Worm (Caenorhabditis elegans) whole organism, L1 larva: Measurements from ENCODE around the gene mrpl-53.
A peak's percentile ranks its signal among the peaks of the same experiment; 100 is the strongest.

Source experiments
- C04F5.9 ChIP-seq: sonication (generic microtip); optimal IDR thresholded peaks from 2 replicates; lab custom pipeline; 2016; ENCODE audit warnings: missing genetic modification characterization, missing compliant biosample characterization
- F16B12.6 ChIP-seq: fragments of 150-350 bp; optimal IDR thresholded peaks from 2 replicates; lab custom pipeline; 2014; ENCODE audit warnings: missing biosample characterization, missing genetic modification characterization
- aha-1 ChIP-seq: fragments of 150-350 bp; optimal IDR thresholded peaks from 2 replicates; lab custom pipeline; 2014; ENCODE audit warnings: missing biosample characterization, missing genetic modification characterization
- aly-2 ChIP-seq: fragments of 150-350 bp; optimal IDR thresholded peaks from 2 replicates; lab custom pipeline; 2014; ENCODE audit warnings: missing biosample characterization, missing genetic modification characterization
- blmp-1 ChIP-seq: fragments of 150-350 bp; optimal IDR thresholded peaks from 2 replicates; lab custom pipeline; 2014; ENCODE audit warnings: missing biosample characterization, missing genetic modification characterization
- ceh-8 ChIP-seq: fragments of 200-800 bp; sonication (Bioruptor generic); optimal IDR thresholded peaks from 2 replicates; lab custom pipeline; 2018; ENCODE audit warnings: mild to moderate bottlenecking, missing genetic modification characterization, moderate library complexity, missing compliant biosample characterization
- ceh-88 ChIP-seq: fragments of 200-800 bp; sonication (Bioruptor generic); IDR thresholded peaks from 2 replicates; pipeline ENCODE4 v1.3.6; 2022; ENCODE audit warnings: missing genetic modification characterization, missing compliant biosample characterization
- ceh-90 ChIP-seq: sonication (generic microtip); optimal IDR thresholded peaks from 2 replicates; lab custom pipeline; 2016; ENCODE audit warnings: missing genetic modification characterization, missing compliant biosample characterization
- efl-1 ChIP-seq, 4 experiments: fragments of 150-350 bp; optimal IDR thresholded peaks in 3 of 4; peaks in 1 of 4; 1 replicate in 1 of 4; 2 replicates in 3 of 4; lab custom pipeline; 2014; ENCODE audit warnings: missing biosample characterization in 2 of 4, missing genetic modification characterization in 2 of 4, missing genetic modification reagents in 2 of 4
- elt-2 ChIP-seq: sonication (generic microtip); optimal IDR thresholded peaks from 2 replicates; lab custom pipeline; 2016; ENCODE audit warnings: missing genetic modification characterization, mild to moderate bottlenecking, inconsistent platforms, missing compliant biosample characterization, missing genetic modification reagents
- elt-3 ChIP-seq, 6 experiments: fragments of 150-350 bp in 1 of 6; sonication (generic microtip); optimal IDR thresholded peaks; 2 replicates each; lab custom pipeline; 2017 to 2018; ENCODE audit warnings: missing biosample characterization in 6 of 6, missing genetic modification characterization in 6 of 6, inconsistent platforms in 1 of 6
- ets-5 ChIP-seq: fragments of 200-800 bp; sonication (Bioruptor generic); IDR thresholded peaks from 2 replicates; pipeline ENCODE4 v1.3.6; 2022; ENCODE audit warnings: missing genetic modification characterization, missing compliant biosample characterization
- fkh-8 ChIP-seq: sonication (generic microtip); optimal IDR thresholded peaks from 2 replicates; lab custom pipeline; 2016; ENCODE audit warnings: mild to moderate bottlenecking, missing genetic modification characterization, missing compliant biosample characterization
- grh-1 ChIP-seq: fragments of 200-800 bp; sonication (Bioruptor generic); IDR thresholded peaks from 2 replicates; pipeline ENCODE4 v1.3.6; 2022; ENCODE audit warnings: missing genetic modification reagents, missing genetic modification characterization, missing compliant biosample characterization
- hlh-4 ChIP-seq: sonication (generic microtip); optimal IDR thresholded peaks from 2 replicates; lab custom pipeline; 2016; ENCODE audit warnings: mild to moderate bottlenecking, missing genetic modification characterization, missing compliant biosample characterization
- hpl-2 ChIP-seq: fragments of 150-350 bp; optimal IDR thresholded peaks from 2 replicates; lab custom pipeline; 2014; ENCODE audit warnings: missing biosample characterization, missing genetic modification reagents, missing genetic modification characterization
- irx-1 ChIP-seq: sonication (generic microtip); optimal IDR thresholded peaks from 2 replicates; lab custom pipeline; 2016; ENCODE audit warnings: missing genetic modification characterization, missing compliant biosample characterization
- lin-14 ChIP-seq: fragments of 200-800 bp; sonication (Bioruptor generic); optimal IDR thresholded peaks from 2 replicates; lab custom pipeline; 2018; ENCODE audit warnings: mild to moderate bottlenecking, missing genetic modification characterization, moderate library complexity, missing compliant biosample characterization
- lin-15B ChIP-seq: fragments of 150-350 bp; sonication (generic microtip); optimal IDR thresholded peaks from 3 replicates; lab custom pipeline; 2014; ENCODE audit warnings: missing biosample characterization, missing genetic modification characterization
- lin-39 ChIP-seq: fragments of 150-350 bp; optimal IDR thresholded peaks from 2 replicates; lab custom pipeline; 2014; ENCODE audit warnings: missing biosample characterization, missing genetic modification reagents, missing genetic modification characterization
- mep-1 ChIP-seq: fragments of 150-350 bp; optimal IDR thresholded peaks from 2 replicates; lab custom pipeline; 2014; ENCODE audit warnings: missing biosample characterization, missing genetic modification characterization
- nhr-11 ChIP-seq: fragments of 150-350 bp; optimal IDR thresholded peaks from 2 replicates; lab custom pipeline; 2014; ENCODE audit warnings: missing biosample characterization, missing genetic modification characterization
- nhr-12 ChIP-seq: sonication (generic microtip); optimal IDR thresholded peaks from 2 replicates; lab custom pipeline; 2017; ENCODE audit warnings: missing biosample characterization, missing genetic modification characterization
- nhr-19 ChIP-seq: fragments of 200-800 bp; sonication (Bioruptor generic); conservative IDR thresholded peaks from 2 replicates; pipeline ENCODE4 v1.3.6; 2022; ENCODE audit warnings: missing genetic modification characterization, missing compliant biosample characterization
- nhr-20 ChIP-seq: sonication (generic microtip); optimal IDR thresholded peaks from 2 replicates; lab custom pipeline; 2016; ENCODE audit warnings: mild to moderate bottlenecking, missing genetic modification characterization, missing compliant biosample characterization
- nhr-47 ChIP-seq: sonication (generic microtip); optimal IDR thresholded peaks from 2 replicates; lab custom pipeline; 2016; ENCODE audit warnings: mild to moderate bottlenecking, missing genetic modification characterization, moderate library complexity, missing compliant biosample characterization
- nhr-76 ChIP-seq: sonication (generic microtip); optimal IDR thresholded peaks from 2 replicates; lab custom pipeline; 2017; ENCODE audit warnings: missing biosample characterization, missing genetic modification characterization
- nhr-85 ChIP-seq: sonication (generic microtip); peaks from one replicate; lab custom pipeline; 2016; ENCODE audit warnings: missing genetic modification characterization, inconsistent platforms, missing compliant biosample characterization
- nhr-90 ChIP-seq: sonication (generic microtip); optimal IDR thresholded peaks from 2 replicates; lab custom pipeline; 2016; ENCODE audit warnings: mild to moderate bottlenecking, missing genetic modification characterization, missing compliant biosample characterization; ENCODE audit not compliant: poor library complexity
- pag-3 ChIP-seq: sonication (generic microtip); optimal IDR thresholded peaks from 2 replicates; lab custom pipeline; 2017; ENCODE audit warnings: missing genetic modification characterization, mild to moderate bottlenecking, missing compliant biosample characterization, antibody characterized with exemption, borderline replicate concordance; ENCODE audit not compliant: insufficient read depth
- pqm-1 ChIP-seq: sonication (generic microtip); optimal IDR thresholded peaks from 3 replicates; lab custom pipeline; 2017; ENCODE audit warnings: missing biosample characterization, missing genetic modification characterization
- rnt-1 ChIP-seq: sonication (generic microtip); optimal IDR thresholded peaks from 2 replicates; lab custom pipeline; 2016; ENCODE audit warnings: mild to moderate bottlenecking, missing genetic modification characterization, moderate library complexity, missing compliant biosample characterization
- sox-4 ChIP-seq: sonication (generic microtip); optimal IDR thresholded peaks from 2 replicates; lab custom pipeline; 2016; ENCODE audit warnings: missing genetic modification characterization, missing compliant biosample characterization
- sptf-1 ChIP-seq: fragments of 150-350 bp; optimal IDR thresholded peaks from 2 replicates; lab custom pipeline; 2014; ENCODE audit warnings: missing biosample characterization, missing genetic modification characterization
- sup-37 ChIP-seq: fragments of 200-800 bp; sonication (Bioruptor generic); optimal IDR thresholded peaks from 2 replicates; lab custom pipeline; 2018; ENCODE audit warnings: mild to moderate bottlenecking, missing genetic modification characterization, missing compliant biosample characterization
- tbx-2 ChIP-seq: sonication (generic microtip); optimal IDR thresholded peaks from 2 replicates; lab custom pipeline; 2016; ENCODE audit warnings: missing genetic modification characterization, missing compliant biosample characterization
- unc-130 ChIP-seq: fragments of 150-350 bp; optimal IDR thresholded peaks from 2 replicates; lab custom pipeline; 2017; ENCODE audit warnings: missing biosample characterization, missing genetic modification characterization, inconsistent platforms
- unc-30 ChIP-seq: sonication (generic microtip); optimal IDR thresholded peaks from 2 replicates; lab custom pipeline; 2017; ENCODE audit warnings: missing biosample characterization, missing genetic modification characterization
- unc-98 ChIP-seq: fragments of 200-800 bp; sonication (Bioruptor generic); IDR thresholded peaks from 2 replicates; pipeline ENCODE4 v1.3.6; 2022; ENCODE audit warnings: missing genetic modification characterization, missing compliant biosample characterization
- xbp-1 ChIP-seq: sonication (generic microtip); optimal IDR thresholded peaks from 2 replicates; lab custom pipeline; 2016; ENCODE audit warnings: missing genetic modification characterization, missing compliant biosample characterization
- zip-4 ChIP-seq: fragments of 200-800 bp; sonication (Bioruptor generic); optimal IDR thresholded peaks from 2 replicates; lab custom pipeline; 2018; ENCODE audit warnings: mild to moderate bottlenecking, missing genetic modification characterization, moderate library complexity, missing compliant biosample characterization
- ztf-11 ChIP-seq, 2 experiments: sonication (generic microtip); optimal IDR thresholded peaks; 2 replicates each; lab custom pipeline; 2016 to 2017; ENCODE audit warnings: missing genetic modification characterization in 2 of 2, missing biosample characterization in 1 of 2, missing compliant biosample characterization in 1 of 2
- ztf-4 ChIP-seq: fragments of 150-350 bp; optimal IDR thresholded peaks from 2 replicates; lab custom pipeline; 2014; ENCODE audit warnings: missing biosample characterization, missing genetic modification characterization

mrpl-53 gene

ce11 chrII:9574406-9574805 lies 23.0 kb upstream of the mrpl-53 start:
- TF ChIP-seq rnt-1 (tag; lab: Kevin White, UChicago) (no peak), ceh-88 (GFP tag; lab: Robert Waterston, UW) (no peak), hpl-2 (GFP tag; lab: Kevin White, UChicago) (no peak), aly-2 (tag; lab: Kevin White, UChicago) (no peak), irx-1 (no peak), lin-14 (peak; percentile 46), tbx-2 (tag; lab: Kevin White, UChicago) (no peak), fkh-8 (tag; lab: Kevin White, UChicago) (peak; percentile 22), ceh-8 (GFP tag; lab: Kevin White, UChicago) (no peak), nhr-11 (tag; lab: Kevin White, UChicago) (no peak), ets-5 (GFP tag; lab: Robert Waterston, UW) (no peak), elt-3 (tag; optimal IDR thresholded peaks at IDR 0.05; lab: Kevin White, UChicago) (no peak), sptf-1 (tag; lab: Kevin White, UChicago) (no peak), nhr-19 (GFP tag; lab: Robert Waterston, UW) (no peak), hlh-4 (no peak), lin-39 (no peak), C04F5.9 (tag; lab: Kevin White, UChicago) (no peak), elt-2 (tag; lab: Kevin White, UChicago) (no peak), nhr-85 (tag; lab: Kevin White, UChicago) (no peak), unc-98 (GFP tag; lab: Robert Waterston, UW) (no peak), aha-1 (tag; lab: Kevin White, UChicago) (no peak), grh-1 (0 out of 2 replicates have a peak, but pooled peaks have one; percentile 28), nhr-20 (tag; lab: Kevin White, UChicago) (no peak), nhr-12 (tag; lab: Kevin White, UChicago) (no peak), nhr-90 (no peak), ztf-11 (tag; optimal IDR thresholded peaks at IDR 0.05; lab: Kevin White, UChicago) (no peak), nhr-47 (tag; lab: Kevin White, UChicago) (no peak), nhr-76 (no peak), sox-4 (tag; lab: Kevin White, UChicago) (no peak), xbp-1 (tag; lab: Kevin White, UChicago) (no peak), efl-1 (optimal IDR thresholded peaks at IDR 0.05; lab: Kevin White, UChicago) (no peak), efl-1 (GFP tag; optimal IDR thresholded peaks at IDR 0.05 in 1 of 2; lab: Kevin White, UChicago) (peak in 1 of 2 experiments; percentile 65), zip-4 (GFP tag; lab: Kevin White, UChicago) (no peak), mep-1 (no peak), ceh-90 (tag; lab: Kevin White, UChicago) (no peak), unc-130 (tag; lab: Kevin White, UChicago) (no peak), lin-15B (tag; lab: Kevin White, UChicago) (no peak), sup-37 (GFP tag; lab: Kevin White, UChicago) (no peak), blmp-1 (peak; percentile 10), pag-3 (tag; lab: Kevin White, UChicago) (no peak), pqm-1 (tag; lab: Kevin White, UChicago) (no peak), unc-30 (tag; lab: Kevin White, UChicago) (no peak), F16B12.6 (no peak)

- no peak for TF ChIP-seq efl-1 (optimal IDR thresholded peaks at IDR 0.05; lab: Kevin White, UChicago)
- peak in 1 of 2 experiments; percentile 61 for TF ChIP-seq efl-1 (GFP tag; optimal IDR thresholded peaks at IDR 0.05 in 1 of 2; lab: Kevin White, UChicago)
- no peak for TF ChIP-seq ztf-4 (tag; lab: Kevin White, UChicago)
Observed at ce11 chrII:9575670-9576069, 21.8 kb upstream of the mrpl-53 start, which contains the start of gene exc-7. TSS of gene exc-7 (plus strand) at chrII:9575970.
